Worm (Caenorhabditis elegans): ENCODE results near the gene rheb-1.

DNA sequence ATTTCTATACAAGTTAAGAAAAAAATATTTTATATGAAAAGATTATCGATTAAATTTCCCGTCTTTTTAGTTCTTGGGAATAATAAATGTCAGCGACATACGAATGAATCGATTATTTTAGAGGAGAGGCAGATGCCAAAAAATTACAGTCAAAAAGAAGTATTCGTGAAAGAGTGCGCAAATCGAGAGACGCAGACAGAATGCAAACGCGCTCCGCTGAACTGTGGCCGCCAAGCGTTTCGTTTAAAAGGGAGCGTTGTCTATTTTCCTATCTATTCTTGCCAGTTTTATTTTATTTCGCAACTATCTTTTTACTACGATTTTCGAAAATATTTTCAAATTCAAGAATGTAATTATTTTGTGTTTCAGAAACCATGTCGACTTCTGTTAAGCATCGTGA, 11.3 kb upstream of the rheb-1 start, which contains the start of gene baf-1:
- TF ChIP-seq ama-1 (optimal IDR thresholded peaks at IDR 0.05) (no peak), pha-2 (tag; optimal IDR thresholded peaks at IDR 0.05) (no peak), odd-2 (tag; optimal IDR thresholded peaks at IDR 0.05) (no peak), ceh-19 (GFP tag; optimal IDR thresholded peaks at IDR 0.05) (no peak), ceh-34 (tag; optimal IDR thresholded peaks at IDR 0.05) (no peak)
